Worm (Caenorhabditis elegans): ENCODE results near the gene nyn-1.
A peak's percentile ranks its signal among the peaks of the same experiment; 100 is the strongest.

The nyn-1 gene

DNA sequence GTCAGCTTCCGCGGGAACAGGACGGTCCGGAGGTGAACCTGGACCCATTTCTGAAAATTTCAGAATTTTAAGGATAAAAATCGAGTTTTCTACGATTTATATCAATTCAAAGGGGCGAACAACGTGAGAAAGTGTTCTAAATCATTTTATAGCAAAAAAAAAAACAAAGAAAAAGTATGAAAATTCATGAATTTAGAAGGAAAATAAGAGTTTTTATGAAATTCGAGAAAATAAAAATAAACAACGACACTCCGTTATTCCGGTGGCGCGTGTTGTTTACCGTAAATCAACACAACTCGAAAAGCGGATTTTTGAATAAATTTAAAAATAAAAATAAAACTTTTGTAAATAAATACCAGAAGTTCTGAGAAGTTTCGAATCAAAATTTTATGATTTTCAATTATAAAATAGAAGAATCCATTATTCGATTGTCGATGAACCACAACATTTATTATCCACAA is at the start of gene nyn-1:
Gene nyn-1, minus strand, starts transcription at position 51 of the 461 bp plus-strand sequence.
- TF ChIP-seq ztf-22 (GFP tag; optimal IDR thresholded peaks at IDR 0.05), result no peak
- TF ChIP-seq unc-130 (GFP tag; optimal IDR thresholded peaks at IDR 0.05), result no peak
- no peak for TF ChIP-seq lin-26 (GFP tag; IDR thresholded peaks at IDR 0.05)
- no peak for TF ChIP-seq T26A5.8 (tag; optimal IDR thresholded peaks at IDR 0.05)
- TF ChIP-seq C06A6.2 (GFP tag; conservative IDR thresholded peaks at IDR 0.05), result no peak
- TF ChIP-seq tbp1 (GFP tag; optimal IDR thresholded peaks at IDR 0.05), result no peak
- TF ChIP-seq hrde-1 (tag; optimal IDR thresholded peaks at IDR 0.05; ENCODE audit: borderline replicate concordance), result no peak
- TF ChIP-seq die-1 (tag; optimal IDR thresholded peaks at IDR 0.05), result no peak
- peak; percentile 79 for TF ChIP-seq attf-6 (GFP tag; IDR thresholded peaks at IDR 0.05)
- peak; percentile 91 for TF ChIP-seq attf-3 (GFP tag; conservative IDR thresholded peaks at IDR 0.05)
- no peak for TF ChIP-seq ztf-18 (tag; optimal IDR thresholded peaks at IDR 0.05)
- TF ChIP-seq sea-2 (GFP tag; IDR thresholded peaks at IDR 0.05), result no peak
- no peak for TF ChIP-seq B0035.1 (tag; optimal IDR thresholded peaks at IDR 0.05)
- TF ChIP-seq nfya-2 (GFP tag; IDR thresholded peaks at IDR 0.05), result no peak
- no peak for TF ChIP-seq hsf-1 (GFP tag; IDR thresholded peaks at IDR 0.05)
- TF ChIP-seq snpc-4 (GFP tag; optimal IDR thresholded peaks at IDR 0.05), result peak; percentile 66
- TF ChIP-seq snpc-4 (tag; optimal IDR thresholded peaks at IDR 0.05), result peak in 3 of 4 experiments; percentile 60 to 73 (median 70)
- TF ChIP-seq pbrm-1 (GFP tag; IDR thresholded peaks at IDR 0.05), result no peak
- TF ChIP-seq Y95B8A.8 (GFP tag; IDR thresholded peaks at IDR 0.05), result no peak

DNA sequence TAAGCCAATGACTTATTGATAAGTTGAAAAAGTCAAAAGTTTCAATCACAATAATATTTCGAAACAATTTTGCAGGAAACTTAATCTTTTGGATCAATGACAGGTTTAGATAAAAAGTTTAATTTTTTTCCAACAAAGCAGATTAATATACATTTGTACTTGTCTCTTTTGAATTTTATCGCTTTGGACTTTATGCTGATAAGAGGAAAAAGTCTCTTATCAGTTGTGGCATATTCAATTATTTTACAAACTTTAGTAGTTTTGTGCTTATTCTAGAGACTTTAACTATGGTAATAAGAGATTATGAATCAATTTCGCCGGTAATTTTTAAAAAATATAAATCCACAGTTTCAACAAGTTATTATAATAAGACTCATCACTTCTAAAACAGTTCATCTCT is 41.0 kb upstream of the nyn-1 start:
- TF ChIP-seq fkh-3 (tag; optimal IDR thresholded peaks at IDR 0.05), result no peak
- TF ChIP-seq nhr-80 (tag; optimal IDR thresholded peaks at IDR 0.05), result peak; percentile 36

DNA sequence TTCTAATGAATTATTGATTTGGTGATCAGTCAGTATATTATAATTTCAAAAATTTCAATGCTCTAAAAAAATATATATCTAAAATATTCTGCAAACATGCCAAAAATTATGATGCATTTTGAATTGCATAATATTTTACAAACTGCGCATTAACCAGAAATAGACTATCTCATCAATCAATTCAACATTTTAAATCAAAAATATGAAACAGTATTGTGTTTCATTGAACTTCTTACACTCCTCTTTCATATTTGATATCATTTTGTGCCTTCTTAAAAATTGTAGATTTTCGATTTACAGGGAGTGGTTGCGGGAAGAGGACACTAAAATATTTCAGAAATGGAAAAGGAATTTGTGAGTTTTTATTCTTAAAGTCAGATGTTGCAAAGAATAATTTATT is 39.8 kb upstream of the nyn-1 start, which contains the start of gene ent-4:
Gene ent-4, plus strand, starts transcription at position 301 of the 400 bp plus-strand sequence.
- TF ChIP-seq Y79H2A.3 (GFP tag; conservative IDR thresholded peaks at IDR 0.05), result no peak
- TF ChIP-seq C17E4.6 (GFP tag; IDR thresholded peaks at IDR 0.05), result no peak
- TF ChIP-seq ceh-27 (GFP tag; optimal IDR thresholded peaks at IDR 0.05), result no peak

ce11 chrIV:13725201-13725600 is 38.4 kb upstream of the nyn-1 start:
- TF ChIP-seq zfh-2 (GFP tag; conservative IDR thresholded peaks at IDR 0.05) (no peak), dpff-1 (tag; optimal IDR thresholded peaks at IDR 0.05) (no peak), Y53F4B.3 (GFP tag; IDR thresholded peaks at IDR 0.05) (no peak), tbx-9 (tag; optimal IDR thresholded peaks at IDR 0.05; ENCODE audit: borderline replicate concordance) (no peak), chd-7 (tag; optimal IDR thresholded peaks at IDR 0.05) (no peak), lin-40 (tag; optimal IDR thresholded peaks at IDR 0.05) (no peak), sptf-2 (GFP tag; optimal IDR thresholded peaks at IDR 0.05) (peak; percentile 80), ztf-28 (GFP tag; IDR thresholded peaks at IDR 0.05) (no peak), tbp1 (GFP tag; optimal IDR thresholded peaks at IDR 0.05) (peak; percentile 36), F37B4.10 (GFP tag; IDR thresholded peaks at IDR 0.05) (no peak), hsf-1 (GFP tag; IDR thresholded peaks at IDR 0.05) (no peak), ZK185.1 (tag; optimal IDR thresholded peaks at IDR 0.05; ENCODE audit: poor library complexity, severe bottlenecking) (no peak), tlf-1 (GFP tag; optimal IDR thresholded peaks at IDR 0.05) (no peak), T26A5.8 (tag; optimal IDR thresholded peaks at IDR 0.05) (no peak), ceh-40 (GFP tag; IDR thresholded peaks at IDR 0.05) (no peak), F22D6.2 (tag; optimal IDR thresholded peaks at IDR 0.05) (no peak), him-1 (tag; optimal IDR thresholded peaks at IDR 0.05) (no peak), madf-10 (tag; optimal IDR thresholded peaks at IDR 0.05) (peak; percentile 30), attf-5 (GFP tag; optimal IDR thresholded peaks at IDR 0.05) (no peak), lin-35 (GFP tag; optimal IDR thresholded peaks at IDR 0.05) (no peak), Y53G8AR.9 (GFP tag; conservative IDR thresholded peaks at IDR 0.05) (no peak), Y56A3A.18 (GFP tag; IDR thresholded peaks at IDR 0.05) (no peak), bed-2 (GFP tag; IDR thresholded peaks at IDR 0.05) (no peak), snpc-4 (GFP tag; optimal IDR thresholded peaks at IDR 0.05) (no peak), snpc-4 (tag; optimal IDR thresholded peaks at IDR 0.05) (peak in 2 of 4 experiments; percentile 16 to 18), mxl-1 (tag; optimal IDR thresholded peaks at IDR 0.05) (no peak)
